Fruit fly (Drosophila melanogaster) whole organism, embryonic: ENCODE measurements around the gene Spx.

Source experiments
- Abd-B ChIP-seq: fragments of 200-800 bp; sonication (Bioruptor generic); optimal IDR thresholded peaks from 2 replicates; lab custom pipeline; 2018; ENCODE audit warnings: missing biosample characterization, mild to moderate bottlenecking, missing genetic modification characterization, moderate library complexity
- Adf1 ChIP-seq: fragments of 200-800 bp; sonication (Bioruptor generic); IDR thresholded peaks from 2 replicates; pipeline ENCODE4 v1.3.6; 2022; ENCODE audit warnings: missing biosample characterization, missing genetic modification characterization
- Atf3 ChIP-seq: fragments of 200-800 bp; sonication (Bioruptor generic); optimal IDR thresholded peaks from 3 replicates; lab custom pipeline; 2016; ENCODE audit warnings: missing biosample characterization, missing genetic modification characterization
- BEAF-32 ChIP-seq: fragments of 200-800 bp; sonication (Bioruptor generic); optimal IDR thresholded peaks from 3 replicates; lab custom pipeline; 2017; ENCODE audit warnings: missing biosample characterization, missing genetic modification characterization, mild to moderate bottlenecking, moderate library complexity, missing genetic modification reagents
- CG10366 ChIP-seq: fragments of 200-800 bp; sonication (Bioruptor generic); IDR thresholded peaks from 2 replicates; pipeline ENCODE4 v1.3.6; 2022; ENCODE audit warnings: missing biosample characterization, missing genetic modification characterization
- CG12071 ChIP-seq: fragments of 200-800 bp; sonication (Bioruptor generic); optimal IDR thresholded peaks from 3 replicates; lab custom pipeline; 2018; ENCODE audit warnings: missing biosample characterization, mild to moderate bottlenecking, missing genetic modification characterization
- CG12155 ChIP-seq: fragments of 200-800 bp; sonication (Bioruptor generic); optimal IDR thresholded peaks from 3 replicates; lab custom pipeline; 2016; ENCODE audit warnings: missing biosample characterization, missing genetic modification characterization
- CG12219 ChIP-seq: fragments of 200-800 bp; sonication (Bioruptor generic); optimal IDR thresholded peaks from 3 replicates; lab custom pipeline; 2018; ENCODE audit warnings: missing biosample characterization, mild to moderate bottlenecking, missing genetic modification characterization
- CG13424 ChIP-seq: fragments of 200-800 bp; sonication (Bioruptor generic); optimal IDR thresholded peaks from 2 replicates; lab custom pipeline; 2019; ENCODE audit warnings: missing biosample characterization, mild to moderate bottlenecking, missing genetic modification characterization, moderate library complexity
- CG14050 ChIP-seq: fragments of 200-800 bp; sonication (Bioruptor generic); IDR thresholded peaks from 3 replicates; pipeline ENCODE4 v1.3.6; 2022; ENCODE audit warnings: missing biosample characterization, missing genetic modification characterization
- CG14667 ChIP-seq: fragments of 200-800 bp; sonication (Bioruptor generic); IDR thresholded peaks from 2 replicates; pipeline ENCODE4 v1.3.6; 2022; ENCODE audit warnings: missing biosample characterization, missing genetic modification characterization
- CG1647 ChIP-seq: fragments of 200-800 bp; sonication (Bioruptor generic); optimal IDR thresholded peaks from 3 replicates; lab custom pipeline; 2016; ENCODE audit warnings: missing biosample characterization, missing genetic modification characterization
- CG17186 ChIP-seq: fragments of 200-800 bp; sonication (Bioruptor generic); optimal IDR thresholded peaks from 3 replicates; lab custom pipeline; 2017; ENCODE audit warnings: missing biosample characterization, missing genetic modification reagents, missing genetic modification characterization
- CG17568 ChIP-seq: fragments of 200-800 bp; sonication (Bioruptor generic); optimal IDR thresholded peaks from 2 replicates; lab custom pipeline; 2018; ENCODE audit warnings: missing biosample characterization, mild to moderate bottlenecking, missing genetic modification characterization, moderate library complexity
- CG1792 ChIP-seq: fragments of 200-800 bp; sonication (Bioruptor generic); optimal IDR thresholded peaks from 2 replicates; lab custom pipeline; 2016; ENCODE audit warnings: missing biosample characterization, missing genetic modification characterization
- CG18619 ChIP-seq: fragments of 200-800 bp; sonication (Bioruptor generic); optimal IDR thresholded peaks from 3 replicates; lab custom pipeline; 2017; ENCODE audit warnings: missing biosample characterization, mild to moderate bottlenecking, missing genetic modification characterization
- CG3995 ChIP-seq: fragments of 200-800 bp; sonication (Bioruptor generic); optimal IDR thresholded peaks from 3 replicates; lab custom pipeline; 2016; ENCODE audit warnings: missing biosample characterization, missing genetic modification characterization
- CG42726 ChIP-seq: fragments of 200-800 bp; sonication (Bioruptor generic); IDR thresholded peaks from 2 replicates; pipeline ENCODE4 v1.3.6; 2022; ENCODE audit warnings: missing biosample characterization, missing genetic modification characterization; ENCODE audit not compliant: partially characterized antibody
- CG4820 ChIP-seq: fragments of 200-800 bp; sonication (Bioruptor generic); optimal IDR thresholded peaks from 3 replicates; lab custom pipeline; 2016; ENCODE audit warnings: missing biosample characterization, missing genetic modification characterization
- CG9215 ChIP-seq: fragments of 200-800 bp; sonication (Bioruptor generic); IDR thresholded peaks from 2 replicates; pipeline ENCODE4 v1.3.6; 2022; ENCODE audit warnings: missing biosample characterization, missing genetic modification characterization
- CG9817 ChIP-seq: fragments of 200-800 bp; sonication (Bioruptor generic); optimal IDR thresholded peaks from 2 replicates; lab custom pipeline; 2018; ENCODE audit warnings: missing biosample characterization, mild to moderate bottlenecking, missing genetic modification characterization, moderate library complexity
- CTCF ChIP-seq: fragments of 200-800 bp; sonication (Bioruptor generic); optimal IDR thresholded peaks from 2 replicates; lab custom pipeline; 2017; ENCODE audit warnings: missing biosample characterization, mild to moderate bottlenecking, missing genetic modification characterization, moderate library complexity
- Doc2 ChIP-seq: fragments of 200-800 bp; sonication (Bioruptor generic); IDR thresholded peaks from 2 replicates; pipeline ENCODE4 v1.3.6; 2022; ENCODE audit warnings: missing biosample characterization, missing genetic modification characterization
- Hmr ChIP-seq: fragments of 200-800 bp; sonication (Bioruptor generic); optimal IDR thresholded peaks from 3 replicates; lab custom pipeline; 2017; ENCODE audit warnings: mild to moderate bottlenecking, missing biosample characterization, missing genetic modification reagents, missing genetic modification characterization
- Hsf ChIP-seq: fragments of 200-800 bp; sonication (Bioruptor generic); optimal IDR thresholded peaks from 3 replicates; lab custom pipeline; 2016; ENCODE audit warnings: missing biosample characterization, missing genetic modification characterization
- Jarid2 ChIP-seq: fragments of 200-800 bp; sonication (Bioruptor generic); optimal IDR thresholded peaks from 3 replicates; lab custom pipeline; 2017; ENCODE audit warnings: mild to moderate bottlenecking, missing biosample characterization, missing genetic modification reagents, missing genetic modification characterization
- Lhr ChIP-seq: fragments of 200-800 bp; sonication (Bioruptor generic); optimal IDR thresholded peaks from 3 replicates; lab custom pipeline; 2017; ENCODE audit warnings: mild to moderate bottlenecking, missing biosample characterization, missing genetic modification reagents, missing genetic modification characterization
- Lpt ChIP-seq: fragments of >200 bp; optimal IDR thresholded peaks from 2 replicates; lab custom pipeline; 2018; ENCODE audit warnings: missing biosample characterization, missing genetic modification characterization
- Nf-YA ChIP-seq: fragments of 200-800 bp; sonication (Bioruptor generic); IDR thresholded peaks from 2 replicates; pipeline ENCODE4 v1.3.6; 2022; ENCODE audit warnings: missing biosample characterization, missing genetic modification characterization
- Opbp ChIP-seq: fragments of 200-800 bp; sonication (Bioruptor generic); IDR thresholded peaks from 3 replicates; pipeline ENCODE4 v1.3.6; 2022; ENCODE audit warnings: missing biosample characterization, missing genetic modification characterization; ENCODE audit not compliant: partially characterized antibody
- Ravus ChIP-seq: fragments of 200-800 bp; sonication (Bioruptor generic); IDR thresholded peaks from 2 replicates; pipeline ENCODE4 v1.3.6; 2022; ENCODE audit warnings: missing biosample characterization, missing genetic modification characterization
- Side ChIP-seq: fragments of 200-800 bp; sonication (Bioruptor generic); optimal IDR thresholded peaks from 2 replicates; lab custom pipeline; 2016; ENCODE audit warnings: missing biosample characterization, missing genetic modification characterization
- Six4 ChIP-seq: fragments of 200-800 bp; sonication (Bioruptor generic); optimal IDR thresholded peaks from 2 replicates; lab custom pipeline; 2016; ENCODE audit warnings: missing biosample characterization, missing genetic modification characterization
- TFAM ChIP-seq: fragments of 200-800 bp; sonication (Bioruptor generic); optimal IDR thresholded peaks from 2 replicates; lab custom pipeline; 2017; ENCODE audit warnings: missing biosample characterization, missing genetic modification characterization, inconsistent platforms
- al ChIP-seq: fragments of 200-800 bp; sonication (Bioruptor generic); IDR thresholded peaks from 2 replicates; pipeline ENCODE4 v1.3.6; 2022; ENCODE audit warnings: missing biosample characterization, missing genetic modification characterization
- bcd ChIP-seq: fragments of 200-800 bp; sonication (Bioruptor generic); optimal IDR thresholded peaks from 2 replicates; lab custom pipeline; 2017; ENCODE audit warnings: missing biosample characterization, mild to moderate bottlenecking, missing genetic modification characterization
- dpn ChIP-seq, 2 experiments: fragments of 200-800 bp; sonication (Bioruptor generic); optimal IDR thresholded peaks; 3 replicates each; lab custom pipeline; 2016; ENCODE audit warnings: missing biosample characterization in 2 of 2, missing genetic modification characterization in 2 of 2
- gsb-n ChIP-seq: fragments of 200-800 bp; sonication (Bioruptor generic); optimal IDR thresholded peaks from 3 replicates; lab custom pipeline; 2018; ENCODE audit warnings: missing biosample characterization, mild to moderate bottlenecking, missing genetic modification characterization
- ind ChIP-seq: fragments of 200-800 bp; sonication (Bioruptor generic); optimal IDR thresholded peaks from 3 replicates; lab custom pipeline; 2016; ENCODE audit warnings: missing biosample characterization, missing genetic modification characterization
- insv ChIP-seq, 2 experiments: fragments of 200-800 bp; sonication (Bioruptor generic); optimal IDR thresholded peaks; 3 replicates each; lab custom pipeline; 2016 to 2018; ENCODE audit warnings: missing biosample characterization in 2 of 2, missing genetic modification characterization in 2 of 2
- kay ChIP-seq: fragments of 200-800 bp; sonication (Bioruptor generic); optimal IDR thresholded peaks from 2 replicates; lab custom pipeline; 2016; ENCODE audit warnings: missing biosample characterization, missing genetic modification characterization
- oc ChIP-seq: fragments of 200-800 bp; sonication (Bioruptor generic); optimal IDR thresholded peaks from 2 replicates; lab custom pipeline; 2018; ENCODE audit warnings: missing biosample characterization, mild to moderate bottlenecking, missing genetic modification characterization, moderate library complexity
- pnt ChIP-seq: fragments of 200-800 bp; sonication (Bioruptor generic); optimal IDR thresholded peaks from 3 replicates; lab custom pipeline; 2016; ENCODE audit warnings: missing biosample characterization, missing genetic modification characterization
- pros ChIP-seq: fragments of 200-800 bp; sonication (Bioruptor generic); optimal IDR thresholded peaks from 3 replicates; lab custom pipeline; 2019; ENCODE audit warnings: missing biosample characterization, mild to moderate bottlenecking, missing genetic modification characterization, moderate library complexity
- seq ChIP-seq: fragments of 200-800 bp; sonication (Bioruptor generic); IDR thresholded peaks from 2 replicates; pipeline ENCODE4 v1.3.6; 2022; ENCODE audit warnings: missing biosample characterization, missing genetic modification characterization
- slp2 ChIP-seq: fragments of 200-800 bp; sonication (Bioruptor generic); optimal IDR thresholded peaks from 2 replicates; lab custom pipeline; 2016; ENCODE audit warnings: missing biosample characterization, missing genetic modification characterization
- tgo ChIP-seq: fragments of 200-800 bp; sonication (Bioruptor generic); IDR thresholded peaks from 3 replicates; pipeline ENCODE4 v1.3.6; 2022; ENCODE audit warnings: missing biosample characterization, missing genetic modification characterization
- unpg ChIP-seq: fragments of 200-800 bp; sonication (Bioruptor generic); optimal IDR thresholded peaks from 3 replicates; lab custom pipeline; 2018; ENCODE audit warnings: missing biosample characterization, mild to moderate bottlenecking, missing genetic modification characterization, moderate library complexity
- yki ChIP-seq: fragments of >200 bp; optimal IDR thresholded peaks from 3 replicates; lab custom pipeline; 2018
- zfh2 ChIP-seq: fragments of 200-800 bp; sonication (Bioruptor generic); optimal IDR thresholded peaks from 2 replicates; lab custom pipeline; 2016; ENCODE audit warnings: missing biosample characterization, missing genetic modification characterization

Spx gene

dm6 chrX:6224225-6225190 lies 31.1 kb upstream of the Spx start, which contains the start of gene sqh (continued):
- peak in 1 of 2 experiments; percentile 58 for TF ChIP-seq insv (GFP tag; optimal IDR thresholded peaks at IDR 0.05; lab: Kevin White, UChicago)
- TF ChIP-seq Jarid2 (GFP tag; lab: Kevin White, UChicago), result no peak
- peak; percentile 44; the same call in 1 of the 2 replicates for TF ChIP-seq Doc2 (GFP tag; lab: Robert Waterston, UW)
- TF ChIP-seq CG12155, result peak; percentile 59
- no peak for TF ChIP-seq Side (GFP tag; lab: Kevin White, UChicago)
- peak; percentile 52 to 85 for TF ChIP-seq dpn (GFP tag; optimal IDR thresholded peaks at IDR 0.05; lab: Kevin White, UChicago)
- no peak for TF ChIP-seq CG1792 (GFP tag; lab: Kevin White, UChicago)
- TF ChIP-seq Atf3 (GFP tag; lab: Kevin White, UChicago), result peak; percentile 44
- no peak for TF ChIP-seq TFAM (GFP tag; lab: Kevin White, UChicago)
- TF ChIP-seq CG1647 (GFP tag; lab: Kevin White, UChicago), result peak; percentile 58
- peak; percentile 67 for TF ChIP-seq CG4820 (GFP tag; lab: Kevin White, UChicago)
- TF ChIP-seq gsb-n (tag; lab: Kevin White, UChicago), result peak; percentile 79
- peak; percentile 92 for TF ChIP-seq bcd (GFP tag; lab: Kevin White, UChicago)
- peak; percentile 82 for TF ChIP-seq ind (GFP tag; lab: Kevin White, UChicago)
- TF ChIP-seq CG14667 (GFP tag; lab: Robert Waterston, UW), result peak; percentile 84
- no peak for TF ChIP-seq Opbp (GFP tag; lab: Robert Waterston, UW)
- peak; percentile 40 for TF ChIP-seq pros
- peak; percentile 89 for TF ChIP-seq CG10366 (GFP tag; lab: Robert Waterston, UW)
- peak; percentile 83 for TF ChIP-seq al
- TF ChIP-seq CG17568 (GFP tag; lab: Kevin White, UChicago), result no peak
- TF ChIP-seq CG9817 (tag; lab: Kevin White, UChicago), result peak; percentile 90
- no peak for TF ChIP-seq CG42726 (GFP tag; lab: Robert Waterston, UW)
- peak; percentile 10 for TF ChIP-seq CG3995 (GFP tag; lab: Kevin White, UChicago)
- TF ChIP-seq CG9215 (GFP tag; lab: Robert Waterston, UW), result peak; percentile 91
- TF ChIP-seq pnt (GFP tag; lab: Kevin White, UChicago), result no peak
- TF ChIP-seq Abd-B (GFP tag; lab: Kevin White, UChicago), result peak; percentile 85
- TF ChIP-seq tgo (GFP tag; lab: Robert Waterston, UW), result peak; percentile 91
- peak; percentile 49 for TF ChIP-seq zfh2
- TF ChIP-seq CG14050 (GFP tag; lab: Robert Waterston, UW), result peak; percentile 89
- peak; percentile 62 for TF ChIP-seq CG12071 (GFP tag; lab: Kevin White, UChicago)
- no peak for TF ChIP-seq oc (tag; lab: Kevin White, UChicago)
- peak; percentile 92 for TF ChIP-seq CG13424 (tag; lab: Kevin White, UChicago)
- TF ChIP-seq Adf1 (GFP tag; lab: Robert Waterston, UW), result peak; percentile 64
- peak; percentile 24 for TF ChIP-seq CG17186 (GFP tag; lab: Kevin White, UChicago)
- no peak for TF ChIP-seq yki (lab: Kevin White, UChicago)
- TF ChIP-seq seq, result peak; percentile 92
- peak; percentile 81 for TF ChIP-seq Ravus
- no peak for TF ChIP-seq BEAF-32 (GFP tag; lab: Kevin White, UChicago)
- TF ChIP-seq Nf-YA, result peak; percentile 79
- peak; percentile 76 for TF ChIP-seq Hsf (GFP tag; lab: Kevin White, UChicago)
- peak; percentile 81 for TF ChIP-seq CG12219 (GFP tag; lab: Kevin White, UChicago)
- TF ChIP-seq Lhr, result peak; percentile 75
- no peak for TF ChIP-seq Lpt
- peak; percentile 48 for TF ChIP-seq CTCF (GFP tag; lab: Kevin White, UChicago)
- no peak for TF ChIP-seq slp2 (GFP tag; lab: Kevin White, UChicago)
- TF ChIP-seq Six4 (GFP tag; lab: Kevin White, UChicago), result peak; percentile 56
- TF ChIP-seq unpg (GFP tag; lab: Kevin White, UChicago), result peak; percentile 87
- TF ChIP-seq CG18619, result peak; percentile 93
- TF ChIP-seq Hmr (GFP tag; lab: Kevin White, UChicago), result peak; percentile 91
- TF ChIP-seq kay, result peak; percentile 99
